Fruit fly (Drosophila melanogaster): ENCODE measurements around the gene RpS10a.

Gene RpS10a

dm6 chr3R:27609118-27610042, 43.2 kb upstream of the RpS10a start:
- TF ChIP-seq HLHmδ (GFP tag; optimal IDR thresholded peaks at IDR 0.05): no peak
- no peak for TF ChIP-seq CG14860 (GFP tag; IDR thresholded peaks at IDR 0.05; ENCODE audit: partially characterized antibody)
- TF ChIP-seq CG10209 (GFP tag; optimal IDR thresholded peaks at IDR 0.05): no peak
- TF ChIP-seq CG10147 (GFP tag; optimal IDR thresholded peaks at IDR 0.05): no peak
- no peak for TF ChIP-seq CG2712 (tag; optimal IDR thresholded peaks at IDR 0.05)
- no peak for TF ChIP-seq CG14710 (tag; optimal IDR thresholded peaks at IDR 0.05)
- no peak for TF ChIP-seq slou (GFP tag; optimal IDR thresholded peaks at IDR 0.05)
- TF ChIP-seq odd (GFP tag; optimal IDR thresholded peaks at IDR 0.05): no peak
- peak; percentile 12 for TF ChIP-seq gro (GFP tag; optimal IDR thresholded peaks at IDR 0.05)
- no peak for TF ChIP-seq Camta (GFP tag; optimal IDR thresholded peaks at IDR 0.05)
- TF ChIP-seq CG9817 (tag; optimal IDR thresholded peaks at IDR 0.05): no peak
- no peak for TF ChIP-seq CG7963 (GFP tag; IDR thresholded peaks at IDR 0.05; ENCODE audit: partially characterized antibody)
- TF ChIP-seq Opbp (GFP tag; IDR thresholded peaks at IDR 0.05; ENCODE audit: partially characterized antibody): no peak
- 0 out of 2 replicates have a peak, but pooled peaks have one; percentile 7 for TF ChIP-seq slbo (GFP tag; IDR thresholded peaks at IDR 0.05)
- no peak for TF ChIP-seq seq (GFP tag; IDR thresholded peaks at IDR 0.05)
- TF ChIP-seq ato (GFP tag; IDR thresholded peaks at IDR 0.05; ENCODE audit: partially characterized antibody): no peak
- no peak for TF ChIP-seq Dek (tag; optimal IDR thresholded peaks at IDR 0.05)
- TF ChIP-seq Spps (tag; optimal IDR thresholded peaks at IDR 0.05): no peak
- TF ChIP-seq lola (GFP tag; optimal IDR thresholded peaks at IDR 0.05): no peak
- TF ChIP-seq Sry-δ (GFP tag; optimal IDR thresholded peaks at IDR 0.05): no peak
- TF ChIP-seq Neu2 (GFP tag; optimal IDR thresholded peaks at IDR 0.05; ENCODE audit: borderline replicate concordance): no peak
- TF ChIP-seq CG4730 (GFP tag; IDR thresholded peaks at IDR 0.05): no peak
- TF ChIP-seq mam (GFP tag; optimal IDR thresholded peaks at IDR 0.05): peak; percentile 15
- no peak for TF ChIP-seq ham (GFP tag; IDR thresholded peaks at IDR 0.05)
- no peak for TF ChIP-seq hkb (optimal IDR thresholded peaks at IDR 0.05)
- peak; percentile 55 for TF ChIP-seq hkb (GFP tag; IDR thresholded peaks at IDR 0.05)
- TF ChIP-seq fd3F (GFP tag; optimal IDR thresholded peaks at IDR 0.05): no peak
- no peak for TF ChIP-seq TFAM (GFP tag; optimal IDR thresholded peaks at IDR 0.05)
- TF ChIP-seq tin (GFP tag; optimal IDR thresholded peaks at IDR 0.05): no peak
- TF ChIP-seq Bdp1 (GFP tag; optimal IDR thresholded peaks at IDR 0.05): no peak
- TF ChIP-seq lmd (GFP tag; IDR thresholded peaks at IDR 0.05): peak; percentile 18; the same call in 1 of the 2 replicates
- no peak for TF ChIP-seq Drgx (GFP tag; IDR thresholded peaks at IDR 0.05)
- no peak for TF ChIP-seq D19A (tag; optimal IDR thresholded peaks at IDR 0.05)
- TF ChIP-seq CG1603 (tag; optimal IDR thresholded peaks at IDR 0.05): no peak
- no peak for TF ChIP-seq wek (GFP tag; optimal IDR thresholded peaks at IDR 0.05)
- TF ChIP-seq CG8359 (GFP tag; optimal IDR thresholded peaks at IDR 0.05; ENCODE audit: borderline replicate concordance): no peak
- no peak for TF ChIP-seq klu (GFP tag; IDR thresholded peaks at IDR 0.05)
- no peak for TF ChIP-seq emc (GFP tag; optimal IDR thresholded peaks at IDR 0.05)
- TF ChIP-seq Kr (GFP tag; optimal IDR thresholded peaks at IDR 0.05): no peak
- peak in 1 of 2 experiments; percentile 32 for TF ChIP-seq Hr51 (GFP tag; optimal IDR thresholded peaks at IDR 0.05)
- no peak for TF ChIP-seq jing (GFP tag; optimal IDR thresholded peaks at IDR 0.05)
- TF ChIP-seq ap (GFP tag; IDR thresholded peaks at IDR 0.05): no peak
- TF ChIP-seq cg (GFP tag; optimal IDR thresholded peaks at IDR 0.05): peak; percentile 49
- no peak for TF ChIP-seq stc (GFP tag; IDR thresholded peaks at IDR 0.05)
- no peak for TF ChIP-seq dpn (GFP tag; optimal IDR thresholded peaks at IDR 0.05)
- TF ChIP-seq toy (GFP tag; IDR thresholded peaks at IDR 0.05): no peak
- no peak for TF ChIP-seq Lim3 (GFP tag; IDR thresholded peaks at IDR 0.05)
- TF ChIP-seq ash1 (GFP tag; optimal IDR thresholded peaks at IDR 0.05): no peak
